Fruit fly (Drosophila melanogaster) whole organism, embryonic: ENCODE results near the gene CG31268.
A peak's percentile ranks its signal among the peaks of the same experiment; 100 is the strongest.

Source experiments
- Adf1 ChIP-seq: fragments of 200-800 bp; sonication (Bioruptor generic); IDR thresholded peaks from 2 replicates; pipeline ENCODE4 v1.3.6; 2022; ENCODE audit warnings: missing biosample characterization, missing genetic modification characterization
- Atf3 ChIP-seq: fragments of 200-800 bp; sonication (Bioruptor generic); optimal IDR thresholded peaks from 3 replicates; lab custom pipeline; 2016; ENCODE audit warnings: missing biosample characterization, missing genetic modification characterization
- CG10543 ChIP-seq: fragments of 200-800 bp; sonication (Bioruptor generic); optimal IDR thresholded peaks from 3 replicates; lab custom pipeline; 2017; ENCODE audit warnings: missing biosample characterization, mild to moderate bottlenecking, missing genetic modification characterization, moderate library complexity
- CG12769 ChIP-seq: fragments of 200-800 bp; sonication (Bioruptor generic); optimal IDR thresholded peaks from 2 replicates; lab custom pipeline; 2019; ENCODE audit warnings: missing biosample characterization, mild to moderate bottlenecking, missing genetic modification characterization, moderate library complexity
- CG18262 ChIP-seq: fragments of 200-800 bp; optimal IDR thresholded peaks from 3 replicates; lab custom pipeline; 2019; ENCODE audit warnings: missing biosample characterization, mild to moderate bottlenecking, missing genetic modification characterization, moderate library complexity
- CG31224 ChIP-seq: fragments of 200-800 bp; sonication (Bioruptor generic); IDR thresholded peaks from 2 replicates; pipeline ENCODE4 v1.3.6; 2022; ENCODE audit warnings: missing biosample characterization, missing genetic modification characterization
- CG3163 ChIP-seq: fragments of 200-800 bp; sonication (Bioruptor generic); optimal IDR thresholded peaks from 3 replicates; lab custom pipeline; 2016; ENCODE audit warnings: missing biosample characterization, missing genetic modification characterization
- CG34422 ChIP-seq: fragments of 200-800 bp; sonication (Bioruptor generic); IDR thresholded peaks from 3 replicates; pipeline ENCODE4 v1.3.6; 2022; ENCODE audit warnings: missing biosample characterization, missing genetic modification characterization
- CG4854 ChIP-seq: fragments of 200-800 bp; sonication (Bioruptor generic); optimal IDR thresholded peaks from 2 replicates; lab custom pipeline; 2016; ENCODE audit warnings: missing biosample characterization, missing genetic modification characterization, inconsistent platforms
- CG6175 ChIP-seq: fragments of 200-800 bp; sonication (Bioruptor generic); IDR thresholded peaks from 3 replicates; pipeline ENCODE4 v1.3.6; 2022; ENCODE audit warnings: missing biosample characterization, missing genetic modification characterization
- CG6254 ChIP-seq: fragments of 200-800 bp; sonication (Bioruptor generic); optimal IDR thresholded peaks from 3 replicates; lab custom pipeline; 2017; ENCODE audit warnings: mild to moderate bottlenecking, missing biosample characterization, missing genetic modification reagents, missing genetic modification characterization
- CG7372 ChIP-seq: fragments of 200-800 bp; sonication (Bioruptor generic); IDR thresholded peaks from 2 replicates; pipeline ENCODE4 v1.3.6; 2022; ENCODE audit warnings: missing biosample characterization, missing genetic modification characterization
- CG9932 ChIP-seq: fragments of 200-800 bp; sonication (Bioruptor generic); IDR thresholded peaks from 2 replicates; pipeline ENCODE4 v1.3.6; 2022; ENCODE audit warnings: missing biosample characterization, missing genetic modification characterization
- Dip2 ChIP-seq: fragments of 200-800 bp; sonication (Bioruptor generic); IDR thresholded peaks from 2 replicates; pipeline ENCODE4 v1.3.6; 2022; ENCODE audit warnings: missing biosample characterization, missing genetic modification characterization
- Doc3 ChIP-seq: fragments of 200-800 bp; sonication (Bioruptor generic); IDR thresholded peaks from 3 replicates; pipeline ENCODE4 v1.3.6; 2022; ENCODE audit warnings: missing biosample characterization, missing genetic modification characterization; ENCODE audit not compliant: partially characterized antibody
- Ets65A ChIP-seq: fragments of 200-800 bp; sonication (Bioruptor generic); peaks from one replicate; lab custom pipeline; 2016; ENCODE audit warnings: missing biosample characterization, missing genetic modification characterization
- MBD-R2 ChIP-seq: fragments of 200-800 bp; sonication (Bioruptor generic); IDR thresholded peaks from 2 replicates; pipeline ENCODE4 v1.3.6; 2022; ENCODE audit warnings: missing biosample characterization, missing genetic modification characterization
- Med ChIP-seq: fragments of 200-800 bp; sonication (Bioruptor generic); peaks from one replicate; lab custom pipeline; 2016; ENCODE audit warnings: missing biosample characterization, missing genetic modification characterization, mild to moderate bottlenecking, inconsistent platforms, moderate library complexity
- Nf-YB ChIP-seq: fragments of 200-800 bp; sonication (Bioruptor generic); optimal IDR thresholded peaks from 3 replicates; lab custom pipeline; 2019; ENCODE audit warnings: missing biosample characterization, mild to moderate bottlenecking, missing genetic modification characterization, moderate library complexity
- ara ChIP-seq: fragments of 200-800 bp; sonication (Bioruptor generic); IDR thresholded peaks from 2 replicates; pipeline ENCODE4 v1.3.6; 2022; ENCODE audit warnings: missing biosample characterization, missing genetic modification characterization
- bbx ChIP-seq: fragments of 200-800 bp; sonication (Bioruptor generic); IDR thresholded peaks from 2 replicates; pipeline ENCODE4 v1.3.6; 2022; ENCODE audit warnings: missing biosample characterization, missing genetic modification characterization; ENCODE audit not compliant: partially characterized antibody
- cg ChIP-seq: fragments of 200-800 bp; sonication (Bioruptor generic); optimal IDR thresholded peaks from 3 replicates; lab custom pipeline; 2019; ENCODE audit warnings: missing biosample characterization, mild to moderate bottlenecking, missing genetic modification characterization, moderate library complexity
- chinmo ChIP-seq: fragments of 200-800 bp; sonication (Bioruptor generic); IDR thresholded peaks from 4 replicates; pipeline ENCODE4 v1.3.6; 2022; ENCODE audit warnings: missing biosample characterization, missing genetic modification characterization; ENCODE audit not compliant: partially characterized antibody
- ci ChIP-seq: fragments of 200-800 bp; sonication (Bioruptor generic); IDR thresholded peaks from 3 replicates; pipeline ENCODE4 v1.3.6; 2022; ENCODE audit warnings: missing biosample characterization, missing genetic modification characterization
- crc ChIP-seq: fragments of 200-800 bp; sonication (Bioruptor generic); optimal IDR thresholded peaks from 2 replicates; lab custom pipeline; 2016; ENCODE audit warnings: missing biosample characterization, missing genetic modification characterization
- crol ChIP-seq: fragments of 200-800 bp; sonication (Bioruptor generic); IDR thresholded peaks from 2 replicates; pipeline ENCODE4 v1.3.6; 2022; ENCODE audit warnings: missing biosample characterization, missing genetic modification characterization
- danr ChIP-seq: fragments of 200-800 bp; sonication (Bioruptor generic); IDR thresholded peaks from 2 replicates; pipeline ENCODE4 v1.3.6; 2022; ENCODE audit warnings: missing biosample characterization, missing genetic modification characterization
- dysf ChIP-seq: fragments of 200-800 bp; sonication (Bioruptor generic); IDR thresholded peaks from 3 replicates; pipeline ENCODE4 v1.3.6; 2022; ENCODE audit warnings: missing biosample characterization, missing genetic modification characterization
- emc ChIP-seq: fragments of 200-800 bp; sonication (Bioruptor generic); optimal IDR thresholded peaks from 2 replicates; lab custom pipeline; 2016; ENCODE audit warnings: missing biosample characterization, missing genetic modification characterization
- ems ChIP-seq: fragments of 200-800 bp; sonication (Bioruptor generic); optimal IDR thresholded peaks from 3 replicates; lab custom pipeline; 2016; ENCODE audit warnings: missing biosample characterization, missing genetic modification characterization
- oc ChIP-seq: fragments of 200-800 bp; sonication (Bioruptor generic); optimal IDR thresholded peaks from 2 replicates; lab custom pipeline; 2018; ENCODE audit warnings: missing biosample characterization, mild to moderate bottlenecking, missing genetic modification characterization, moderate library complexity
- sd ChIP-seq: fragments of 200-800 bp; sonication (Bioruptor generic); optimal IDR thresholded peaks from 3 replicates; lab custom pipeline; 2018; ENCODE audit warnings: missing biosample characterization, mild to moderate bottlenecking, missing genetic modification characterization, moderate library complexity
- sens ChIP-seq: fragments of 200-800 bp; sonication (Bioruptor generic); peaks from one replicate; lab custom pipeline; 2016; ENCODE audit warnings: missing biosample characterization, missing genetic modification characterization
- sim ChIP-seq: fragments of 200-800 bp; sonication (Bioruptor generic); IDR thresholded peaks from 2 replicates; pipeline ENCODE4 v1.3.6; 2022; ENCODE audit warnings: missing biosample characterization, missing genetic modification characterization
- so ChIP-seq: fragments of 200-800 bp; sonication (Bioruptor generic); IDR thresholded peaks from 3 replicates; pipeline ENCODE4 v1.3.6; 2022; ENCODE audit warnings: missing biosample characterization, missing genetic modification characterization
- sr ChIP-seq: fragments of 200-800 bp; sonication (Bioruptor generic); IDR thresholded peaks from 3 replicates; pipeline ENCODE4 v1.3.6; 2022; ENCODE audit warnings: missing biosample characterization, missing genetic modification characterization
- ssp ChIP-seq: fragments of 200-800 bp; sonication (Bioruptor generic); IDR thresholded peaks from 2 replicates; pipeline ENCODE4 v1.3.6; 2022; ENCODE audit warnings: missing biosample characterization, missing genetic modification characterization
- stc ChIP-seq: fragments of 200-800 bp; sonication (Bioruptor generic); IDR thresholded peaks from 2 replicates; pipeline ENCODE4 v1.3.6; 2022; ENCODE audit warnings: missing biosample characterization, missing genetic modification characterization
- twi ChIP-seq: fragments of 200-800 bp; optimal IDR thresholded peaks from 2 replicates; lab custom pipeline; 2019; ENCODE audit warnings: missing biosample characterization, mild to moderate bottlenecking, missing genetic modification characterization, moderate library complexity
- z ChIP-seq: fragments of 200-800 bp; sonication (Bioruptor generic); IDR thresholded peaks from 3 replicates; pipeline ENCODE4 v1.3.6; 2022; ENCODE audit warnings: missing biosample characterization, missing genetic modification characterization

Gene CG31268

dm6 chr3R:17066077-17066476, 34.5 kb downstream of the CG31268 start:
- TF ChIP-seq ci (GFP tag; lab: Robert Waterston, UW): 0 out of 3 replicates have a peak, but pooled peaks have one; percentile 38
- TF ChIP-seq Nf-YB (GFP tag; lab: Kevin White, UChicago): no peak
- TF ChIP-seq CG12769: peak; percentile 60
- peak; percentile 63; the same call in 2 of the 3 replicates for TF ChIP-seq sr
- TF ChIP-seq CG6254: no peak
- peak; percentile 29 for TF ChIP-seq Med (GFP tag; lab: Kevin White, UChicago)
- peak; percentile 67 for TF ChIP-seq twi (tag; lab: Kevin White, UChicago)

- TF ChIP-seq bbx (GFP tag; lab: Robert Waterston, UW): peak; percentile 15; the same call in 1 of the 2 replicates
- TF ChIP-seq Atf3 (GFP tag; lab: Kevin White, UChicago): no peak
- 0 out of 2 replicates have a peak, but pooled peaks have one; percentile 4 for TF ChIP-seq CG31224 (GFP tag; lab: Robert Waterston, UW)
- peak; percentile 81; the same call in 1 of the 2 replicates for TF ChIP-seq CG7372 (GFP tag; lab: Robert Waterston, UW)
- no peak for TF ChIP-seq crc (GFP tag; lab: Kevin White, UChicago)
- no peak for TF ChIP-seq sens (GFP tag; lab: Kevin White, UChicago)
- TF ChIP-seq emc (GFP tag; lab: Kevin White, UChicago): no peak
- TF ChIP-seq Dip2 (GFP tag; lab: Robert Waterston, UW): no peak
- TF ChIP-seq CG3163 (GFP tag; lab: Kevin White, UChicago): no peak
- TF ChIP-seq CG10543 (GFP tag; lab: Kevin White, UChicago): peak; percentile 46
- TF ChIP-seq stc (GFP tag; lab: Robert Waterston, UW): 0 out of 2 replicates have a peak, but pooled peaks have one; percentile 14
- TF ChIP-seq CG18262 (tag; lab: Kevin White, UChicago): no peak
- no peak for TF ChIP-seq Doc3 (GFP tag; lab: Robert Waterston, UW)
- TF ChIP-seq sr: peak; percentile 73; the same call in 2 of the 3 replicates
- no peak for TF ChIP-seq dysf (GFP tag; lab: Robert Waterston, UW)
- TF ChIP-seq sim (GFP tag; lab: Robert Waterston, UW): 0 out of 2 replicates have a peak, but pooled peaks have one; percentile 5
- peak; percentile 26; the same call in 1 of the 2 replicates for TF ChIP-seq CG9932 (GFP tag; lab: Robert Waterston, UW)
- no peak for TF ChIP-seq ems (GFP tag; lab: Kevin White, UChicago)
- TF ChIP-seq Ets65A: peak; percentile 57
- peak; percentile 79 for TF ChIP-seq sd (tag; lab: Kevin White, UChicago)
- TF ChIP-seq danr (GFP tag; lab: Robert Waterston, UW): no peak
- peak; percentile 53 for TF ChIP-seq crol (GFP tag; lab: Robert Waterston, UW)
- peak; percentile 37; the same call in 1 of the 3 replicates for TF ChIP-seq z (GFP tag; lab: Robert Waterston, UW)
- TF ChIP-seq oc (tag; lab: Kevin White, UChicago): no peak
- TF ChIP-seq CG4854 (GFP tag; lab: Kevin White, UChicago): no peak
- TF ChIP-seq CG12769: peak; percentile 89
- peak; percentile 85 for TF ChIP-seq Med (GFP tag; lab: Kevin White, UChicago)
- TF ChIP-seq cg (GFP tag; lab: Kevin White, UChicago): no peak
- TF ChIP-seq so (GFP tag; lab: Robert Waterston, UW): 0 out of 3 replicates have a peak, but pooled peaks have one; percentile 23
- TF ChIP-seq CG34422 (GFP tag; lab: Robert Waterston, UW): 0 out of 3 replicates have a peak, but pooled peaks have one; percentile 18
- TF ChIP-seq MBD-R2: no peak
- TF ChIP-seq ssp: 0 out of 2 replicates have a peak, but pooled peaks have one; percentile 11
- 0 out of 3 replicates have a peak, but pooled peaks have one; percentile 44 for TF ChIP-seq CG6175 (GFP tag; lab: Robert Waterston, UW)
- no peak for TF ChIP-seq ara (GFP tag; lab: Robert Waterston, UW)
- TF ChIP-seq chinmo: 0 out of 4 replicates have a peak, but pooled peaks have one; percentile 52
- TF ChIP-seq Adf1 (GFP tag; lab: Robert Waterston, UW): peak; percentile 34; the same call in 1 of the 2 replicates
These were observed 35.3 kb downstream of the CG31268 start for dm6 chr3R:17066828-17067430.
